Worm (Caenorhabditis elegans) whole organism, L4 larva: Measurements from ENCODE around the gene pro-3.

ENCODE experiments used
- F26F4.8 ChIP-seq: fragments of 200-800 bp; sonication (Bioruptor generic); conservative IDR thresholded peaks from 2 replicates; pipeline ENCODE4 v1.3.6; 2022; ENCODE audit warnings: missing genetic modification characterization, missing compliant biosample characterization
- R02D3.7 ChIP-seq: fragments of 150-350 bp; sonication (generic microtip); optimal IDR thresholded peaks from 3 replicates; lab custom pipeline; 2014; ENCODE audit warnings: missing biosample characterization, missing genetic modification characterization
- T20F7.1 ChIP-seq: fragments of 200-800 bp; sonication (Bioruptor generic); optimal IDR thresholded peaks from 2 replicates; lab custom pipeline; 2018; ENCODE audit warnings: mild to moderate bottlenecking, missing genetic modification characterization, missing compliant biosample characterization
- Y105C5A.15 ChIP-seq: fragments of 200-800 bp; sonication (Bioruptor generic); IDR thresholded peaks from 2 replicates; pipeline ENCODE4 v1.3.6; 2022; ENCODE audit warnings: missing genetic modification characterization, missing compliant biosample characterization
- Y75B8A.6 ChIP-seq: fragments of 200-800 bp; sonication (Bioruptor generic); IDR thresholded peaks from 2 replicates; pipeline ENCODE4 v1.3.6; 2022; ENCODE audit warnings: missing genetic modification reagents, missing genetic modification characterization, missing compliant biosample characterization
- aly-2 ChIP-seq: sonication (generic microtip); optimal IDR thresholded peaks from 2 replicates; lab custom pipeline; 2018; ENCODE audit warnings: missing biosample characterization, missing genetic modification characterization
- ceh-20 ChIP-seq: fragments of 200-800 bp; sonication (Bioruptor generic); IDR thresholded peaks from 2 replicates; pipeline ENCODE4 v1.3.6; 2022; ENCODE audit warnings: missing genetic modification reagents, missing genetic modification characterization, missing compliant biosample characterization
- ceh-28 ChIP-seq: fragments of 150-350 bp; optimal IDR thresholded peaks from 2 replicates; lab custom pipeline; 2014; ENCODE audit warnings: missing biosample characterization, missing genetic modification reagents, missing genetic modification characterization
- ceh-32 ChIP-seq: sonication (generic microtip); optimal IDR thresholded peaks from 2 replicates; lab custom pipeline; 2016; ENCODE audit warnings: mild to moderate bottlenecking, missing genetic modification characterization, missing compliant biosample characterization; ENCODE audit not compliant: poor library complexity
- ceh-82 ChIP-seq: sonication (generic microtip); optimal IDR thresholded peaks from 2 replicates; lab custom pipeline; 2017; ENCODE audit warnings: missing biosample characterization, missing genetic modification characterization
- ctbp-1 ChIP-seq: fragments of 200-800 bp; sonication (Bioruptor generic); IDR thresholded peaks from 2 replicates; pipeline ENCODE4 v1.3.6; 2022; ENCODE audit warnings: missing genetic modification reagents, missing genetic modification characterization, missing compliant biosample characterization
- daf-12 ChIP-seq: fragments of 150-350 bp; optimal IDR thresholded peaks from 2 replicates; lab custom pipeline; 2014; ENCODE audit warnings: missing biosample characterization, missing genetic modification reagents, missing genetic modification characterization
- daf-19 ChIP-seq: fragments of 200-800 bp; sonication (Bioruptor generic); conservative IDR thresholded peaks from 2 replicates; pipeline ENCODE4 v1.3.6; 2022; ENCODE audit warnings: missing genetic modification characterization, missing compliant biosample characterization
- dmd-6 ChIP-seq: fragments of 200-800 bp; sonication (Bioruptor generic); IDR thresholded peaks from 2 replicates; pipeline ENCODE4 v1.3.6; 2022; ENCODE audit warnings: missing genetic modification reagents, missing genetic modification characterization, missing compliant biosample characterization
- dmd-9 ChIP-seq: fragments of 200-800 bp; sonication (Bioruptor generic); IDR thresholded peaks from 2 replicates; pipeline ENCODE4 v1.3.6; 2022; ENCODE audit warnings: missing genetic modification reagents, missing genetic modification characterization, missing compliant biosample characterization
- dve-1 ChIP-seq: sonication (generic microtip); optimal IDR thresholded peaks from 2 replicates; lab custom pipeline; 2017; ENCODE audit warnings: antibody characterized with exemption, mild to moderate bottlenecking, missing genetic modification characterization, missing compliant biosample characterization; ENCODE audit not compliant: insufficient read depth
- egl-43 ChIP-seq: fragments of 200-800 bp; sonication (Bioruptor generic); IDR thresholded peaks from 2 replicates; pipeline ENCODE4 v1.3.6; 2022; ENCODE audit warnings: missing genetic modification reagents, missing genetic modification characterization, missing compliant biosample characterization
- hif-1 ChIP-seq, 2 experiments: sonication (generic microtip); optimal IDR thresholded peaks; 2 replicates each; lab custom pipeline; 2016 to 2017; ENCODE audit warnings: missing compliant biosample characterization in 2 of 2, missing genetic modification characterization in 2 of 2, missing genetic modification reagents in 2 of 2, missing genotype in 2 of 2, mild to moderate bottlenecking in 1 of 2
- hmg-1.1 ChIP-seq: fragments of 200-800 bp; sonication (Bioruptor generic); IDR thresholded peaks from 2 replicates; pipeline ENCODE4 v1.3.6; 2022; ENCODE audit warnings: missing genetic modification reagents, missing genetic modification characterization, missing compliant biosample characterization
- lim-7 ChIP-seq: fragments of 200-800 bp; sonication (Bioruptor generic); IDR thresholded peaks from 2 replicates; pipeline ENCODE4 v1.3.6; 2022; ENCODE audit warnings: missing genetic modification characterization, missing compliant biosample characterization
- lin-1 ChIP-seq: fragments of 200-800 bp; sonication (Bioruptor generic); IDR thresholded peaks from 2 replicates; pipeline ENCODE4 v1.3.6; 2022; ENCODE audit warnings: missing genetic modification reagents, missing genetic modification characterization, missing compliant biosample characterization
- lin-39 ChIP-seq: fragments of 150-350 bp; optimal IDR thresholded peaks from 2 replicates; lab custom pipeline; 2014; ENCODE audit warnings: missing biosample characterization, missing genetic modification reagents, missing genetic modification characterization
- madf-5 ChIP-seq, 2 experiments: fragments of 200-800 bp; sonication (Bioruptor generic); IDR thresholded peaks; 2 replicates each; pipeline ENCODE4 v1.3.6; 2022; ENCODE audit warnings: missing compliant biosample characterization in 2 of 2, missing genetic modification characterization in 2 of 2
- madf-9 ChIP-seq: fragments of 200-800 bp; sonication (Bioruptor generic); conservative IDR thresholded peaks from 2 replicates; pipeline ENCODE4 v1.3.6; 2022; ENCODE audit warnings: missing genetic modification reagents, missing genetic modification characterization, missing compliant biosample characterization
- mdl-1 ChIP-seq, 2 experiments: fragments of 150-350 bp in 1 of 2; sonication (generic microtip) in 1 of 2; optimal IDR thresholded peaks; 2 replicates each; lab custom pipeline; 2014 to 2017; ENCODE audit warnings: missing biosample characterization in 2 of 2, missing genetic modification characterization in 2 of 2
- mdt-29 ChIP-seq: fragments of 200-800 bp; sonication (Bioruptor generic); IDR thresholded peaks from 2 replicates; pipeline ENCODE4 v1.3.6; 2022; ENCODE audit warnings: missing genetic modification reagents, missing genetic modification characterization, missing compliant biosample characterization
- mxl-2 ChIP-seq: fragments of 200-800 bp; sonication (Bioruptor generic); conservative IDR thresholded peaks from 2 replicates; pipeline ENCODE4 v1.3.6; 2022; ENCODE audit warnings: missing genetic modification reagents, missing genetic modification characterization, missing compliant biosample characterization
- mxl-3 ChIP-seq: fragments of 200-800 bp; sonication (Bioruptor generic); optimal IDR thresholded peaks from 2 replicates; lab custom pipeline; 2018; ENCODE audit warnings: mild to moderate bottlenecking, missing genetic modification characterization, missing compliant biosample characterization
- nhr-11 ChIP-seq: fragments of 150-350 bp; optimal IDR thresholded peaks from 2 replicates; lab custom pipeline; 2014; ENCODE audit warnings: missing biosample characterization, missing genetic modification characterization
- nhr-111 ChIP-seq: fragments of 200-800 bp; sonication (Bioruptor generic); optimal IDR thresholded peaks from 2 replicates; lab custom pipeline; 2018; ENCODE audit warnings: mild to moderate bottlenecking, missing genetic modification characterization, missing compliant biosample characterization
- nhr-25 ChIP-seq: sonication (generic microtip); optimal IDR thresholded peaks from 2 replicates; lab custom pipeline; 2017; ENCODE audit warnings: missing genetic modification characterization, mild to moderate bottlenecking, missing compliant biosample characterization, antibody characterized with exemption, moderate library complexity, borderline replicate concordance; ENCODE audit not compliant: insufficient read depth
- nhr-41 ChIP-seq: fragments of 200-800 bp; sonication (Bioruptor generic); IDR thresholded peaks from 2 replicates; pipeline ENCODE4 v1.3.6; 2022; ENCODE audit warnings: missing genetic modification reagents, missing genetic modification characterization, missing compliant biosample characterization
- nhr-42 ChIP-seq: fragments of 200-800 bp; sonication (Bioruptor generic); IDR thresholded peaks from 2 replicates; pipeline ENCODE4 v1.3.6; 2022; ENCODE audit warnings: missing genetic modification characterization, missing compliant biosample characterization
- nhr-48 ChIP-seq: sonication (generic microtip); optimal IDR thresholded peaks from 2 replicates; lab custom pipeline; 2016; ENCODE audit warnings: mild to moderate bottlenecking, missing genetic modification characterization, missing compliant biosample characterization
- nhr-6 ChIP-seq: fragments of 150-350 bp; optimal IDR thresholded peaks from 2 replicates; lab custom pipeline; 2014; ENCODE audit warnings: missing biosample characterization, missing genetic modification characterization
- nhr-76 ChIP-seq: fragments of 150-350 bp; optimal IDR thresholded peaks from 2 replicates; lab custom pipeline; 2014; ENCODE audit warnings: missing biosample characterization, missing genetic modification characterization
- php-3 ChIP-seq: fragments of 200-800 bp; sonication (Bioruptor generic); IDR thresholded peaks from 2 replicates; pipeline ENCODE4 v1.3.6; 2022; ENCODE audit warnings: missing genetic modification reagents, missing genetic modification characterization, missing compliant biosample characterization
- pqm-1 ChIP-seq: sonication (generic microtip); optimal IDR thresholded peaks from 2 replicates; lab custom pipeline; 2017; ENCODE audit warnings: missing biosample characterization, missing genetic modification characterization
- rbr-2 ChIP-seq: sonication (generic microtip); optimal IDR thresholded peaks from 2 replicates; lab custom pipeline; 2016; ENCODE audit warnings: missing genotype, missing genetic modification characterization, missing compliant biosample characterization
- snpc-1.2 ChIP-seq: fragments of 200-800 bp; sonication (Bioruptor generic); IDR thresholded peaks from 2 replicates; pipeline ENCODE4 v1.3.6; 2022; ENCODE audit warnings: missing genetic modification reagents, missing genetic modification characterization, missing compliant biosample characterization
- spr-1 ChIP-seq: sonication (generic microtip); optimal IDR thresholded peaks from 2 replicates; lab custom pipeline; 2016; ENCODE audit warnings: mild to moderate bottlenecking, missing genetic modification characterization, missing compliant biosample characterization
- unc-130 ChIP-seq: sonication (generic microtip); optimal IDR thresholded peaks from 2 replicates; lab custom pipeline; 2016; ENCODE audit warnings: missing genetic modification reagents, missing genetic modification characterization, missing compliant biosample characterization
- zag-1 ChIP-seq: fragments of 150-350 bp; optimal IDR thresholded peaks from 2 replicates; lab custom pipeline; 2014; ENCODE audit warnings: missing biosample characterization, missing genetic modification characterization
- zfp-2 ChIP-seq: sonication (generic microtip); optimal IDR thresholded peaks from 2 replicates; lab custom pipeline; 2016; ENCODE audit warnings: mild to moderate bottlenecking, missing genetic modification characterization, missing compliant biosample characterization
- zip-11 ChIP-seq: fragments of 200-800 bp; sonication (Bioruptor generic); IDR thresholded peaks from 2 replicates; pipeline ENCODE4 v1.3.6; 2022; ENCODE audit warnings: missing genetic modification characterization, missing compliant biosample characterization
- zip-2 ChIP-seq: fragments of 150-350 bp; optimal IDR thresholded peaks from 2 replicates; lab custom pipeline; 2014; ENCODE audit warnings: missing biosample characterization, missing genetic modification characterization

The pro-3 gene

DNA sequence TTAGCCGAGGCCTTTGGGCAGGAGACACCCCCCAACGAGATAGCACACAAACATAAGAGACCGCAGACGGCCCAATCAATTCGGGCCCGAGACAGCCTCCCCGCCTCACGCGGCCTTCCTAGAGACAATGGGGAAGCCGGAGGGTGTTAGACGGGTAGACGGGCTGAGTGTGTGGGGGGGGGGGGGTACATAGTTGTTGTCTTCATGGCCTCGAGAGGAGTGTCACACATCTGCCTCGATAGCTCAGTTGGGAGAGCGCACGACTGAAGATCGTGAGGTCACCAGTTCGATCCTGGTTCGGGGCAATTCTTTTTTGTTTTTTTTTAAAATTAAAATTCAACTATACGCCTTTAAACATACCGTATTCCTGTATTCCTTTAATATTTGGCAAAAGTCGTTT, 7.6 kb upstream of the pro-3 start (continued):
- TF ChIP-seq Y105C5A.15 (GFP tag; lab: Robert Waterston, UW) (peak; percentile 78), nhr-41 (GFP tag; lab: Robert Waterston, UW) (0 out of 2 replicates have a peak, but pooled peaks have one; percentile 71), madf-9 (GFP tag; lab: Robert Waterston, UW) (peak; percentile 81), zip-2 (tag; lab: Kevin White, UChicago) (no peak), aly-2 (no peak), egl-43 (GFP tag; lab: Robert Waterston, UW) (peak; percentile 95), lim-7 (GFP tag; lab: Robert Waterston, UW) (peak; percentile 91), T20F7.1 (GFP tag; lab: Kevin White, UChicago) (peak; percentile 78), mxl-2 (GFP tag; lab: Robert Waterston, UW) (no peak), hmg-1.1 (GFP tag; lab: Robert Waterston, UW) (peak; percentile 91), dve-1 (tag; lab: Kevin White, UChicago) (peak; percentile 53), zip-11 (no peak), spr-1 (tag; lab: Kevin White, UChicago) (no peak), php-3 (GFP tag; lab: Robert Waterston, UW) (no peak; the same call in 1 of the 2 replicates), rbr-2 (peak; percentile 34), zfp-2 (tag; lab: Kevin White, UChicago) (peak; percentile 20), dmd-6 (GFP tag; lab: Robert Waterston, UW) (peak; percentile 73), nhr-111 (GFP tag; lab: Kevin White, UChicago) (peak; percentile 62), nhr-6 (tag; lab: Kevin White, UChicago) (no peak), nhr-42 (GFP tag; lab: Robert Waterston, UW) (no peak; the same call in 1 of the 2 replicates), nhr-25 (tag; lab: Kevin White, UChicago) (peak; percentile 13), R02D3.7 (tag; lab: Kevin White, UChicago) (no peak), Y75B8A.6 (GFP tag; lab: Robert Waterston, UW) (no peak), madf-5 (GFP tag; IDR thresholded peaks at IDR 0.05; lab: Robert Waterston, UW) (0 out of 4 replicates have a peak, but pooled peaks have one; percentile 32 to 74), hif-1 (tag; optimal IDR thresholded peaks at IDR 0.05; lab: Kevin White, UChicago) (peak in 1 of 2 experiments; percentile 63), ceh-28 (tag; lab: Kevin White, UChicago) (no peak), nhr-48 (tag; lab: Kevin White, UChicago) (peak; percentile 51), daf-12 (tag; lab: Kevin White, UChicago) (no peak), mxl-3 (GFP tag; lab: Kevin White, UChicago) (no peak), zag-1 (tag; lab: Kevin White, UChicago) (no peak), lin-39 (tag; lab: Kevin White, UChicago) (no peak), ceh-82 (tag; lab: Kevin White, UChicago) (no peak), pqm-1 (no peak), nhr-11 (tag; lab: Kevin White, UChicago) (no peak), unc-130 (GFP tag; lab: Kevin White, UChicago) (no peak), nhr-76 (no peak), daf-19 (GFP tag; lab: Robert Waterston, UW) (no peak), F26F4.8 (GFP tag; lab: Robert Waterston, UW) (peak; percentile 78), snpc-1.2 (GFP tag; lab: Robert Waterston, UW) (peak; percentile 69), mdt-29 (GFP tag; lab: Robert Waterston, UW) (no peak), ceh-20 (GFP tag; lab: Robert Waterston, UW) (peak; percentile 58), dmd-9 (peak; percentile 58; the same call in 1 of the 2 replicates), lin-1 (GFP tag; lab: Robert Waterston, UW) (no peak; the same call in 1 of the 2 replicates), mdl-1 (tag; optimal IDR thresholded peaks at IDR 0.05; lab: Kevin White, UChicago) (peak in 1 of 2 experiments; percentile 15), ctbp-1 (peak; percentile 89), ceh-32 (tag; lab: Kevin White, UChicago) (no peak)
